Fruit fly (Drosophila melanogaster): Measurements from ENCODE around the gene Brd.

DNA sequence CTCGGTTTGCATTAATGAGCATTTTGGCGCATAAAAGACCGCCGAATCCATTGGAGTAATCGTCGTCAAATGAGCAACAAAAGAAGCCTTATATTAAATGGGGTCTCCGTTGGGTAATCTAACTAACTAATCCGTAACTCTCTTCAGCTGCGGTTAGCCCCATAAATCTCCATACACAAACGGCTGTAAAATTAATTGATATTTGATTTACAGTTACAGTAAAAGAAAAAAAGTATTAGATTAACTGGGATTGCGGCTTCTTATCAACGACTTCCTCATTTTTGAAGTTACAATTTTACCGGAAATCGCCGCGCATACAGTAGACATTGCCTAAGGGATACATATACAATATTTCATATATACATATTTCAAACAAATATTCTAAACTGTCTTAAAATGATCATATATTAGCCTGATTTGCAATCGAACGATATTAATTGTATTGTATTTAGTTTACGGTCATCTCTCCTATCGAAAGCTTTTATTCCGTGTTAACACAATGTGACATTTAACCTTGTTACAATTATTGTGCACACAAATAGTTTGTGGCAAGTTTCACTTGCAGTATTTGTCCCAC lies 14.0 kb downstream of the Brd start:
- TF ChIP-seq Crg-1 (GFP tag; optimal IDR thresholded peaks at IDR 0.05) (no peak), Hr96 (GFP tag; optimal IDR thresholded peaks at IDR 0.05) (no peak), Clk (GFP tag; optimal IDR thresholded peaks at IDR 0.05) (no peak), tj (GFP tag; optimal IDR thresholded peaks at IDR 0.05) (no peak), kay (GFP tag; ENCODE audit: borderline replicate concordance) (peak; percentile 37), CG7045 (GFP tag; optimal IDR thresholded peaks at IDR 0.05) (no peak)
